Fruit fly (Drosophila melanogaster): Measurements from ENCODE around the gene NimC4.

Gene NimC4

dm6 chr2L:14022130-14022735 lies 25.1 kb upstream of the NimC4 start (continued):
- peak; percentile 92 for TF ChIP-seq E2f1 (GFP tag; IDR thresholded peaks at IDR 0.05)
- peak; percentile 89 for TF ChIP-seq ttk (GFP tag; IDR thresholded peaks at IDR 0.05)
- peak; percentile 79 for TF ChIP-seq H15 (GFP tag; IDR thresholded peaks at IDR 0.05)
- no peak for TF ChIP-seq vfl (GFP tag; optimal IDR thresholded peaks at IDR 0.05)
- TF ChIP-seq tx (GFP tag; optimal IDR thresholded peaks at IDR 0.05), result peak; percentile 39
- peak; percentile 85 for TF ChIP-seq CG2202 (tag; optimal IDR thresholded peaks at IDR 0.05)
- peak; percentile 96 for TF ChIP-seq Dek (tag; optimal IDR thresholded peaks at IDR 0.05)
- TF ChIP-seq ERR (GFP tag; optimal IDR thresholded peaks at IDR 0.05), result peak; percentile 10
- peak; percentile 93 for TF ChIP-seq Blimp-1 (GFP tag; optimal IDR thresholded peaks at IDR 0.05)
- TF ChIP-seq Trl (optimal IDR thresholded peaks at IDR 0.05), result no peak
- TF ChIP-seq Trl (GFP tag; optimal IDR thresholded peaks at IDR 0.05), result no peak
- TF ChIP-seq CG11093 (GFP tag; IDR thresholded peaks at IDR 0.05), result peak; percentile 89
- peak; percentile 54 for TF ChIP-seq schlank (tag; optimal IDR thresholded peaks at IDR 0.05)
- peak; percentile 80 for TF ChIP-seq CG30020 (tag; optimal IDR thresholded peaks at IDR 0.05)
- peak; percentile 91 for TF ChIP-seq rib (GFP tag; IDR thresholded peaks at IDR 0.05)
- TF ChIP-seq scrt (GFP tag; optimal IDR thresholded peaks at IDR 0.05), result peak; percentile 91
- no peak for TF ChIP-seq CG8478 (optimal IDR thresholded peaks at IDR 0.05)
- peak; percentile 95 for TF ChIP-seq CG18599 (GFP tag; optimal IDR thresholded peaks at IDR 0.05)
- TF ChIP-seq CG15073 (GFP tag; optimal IDR thresholded peaks at IDR 0.05), result peak; percentile 99
- TF ChIP-seq CG7745 (tag; optimal IDR thresholded peaks at IDR 0.05), result peak; percentile 56
- peak; percentile 30 for TF ChIP-seq CG1647 (GFP tag; optimal IDR thresholded peaks at IDR 0.05)
- peak; percentile 90 for TF ChIP-seq Fer2 (tag; optimal IDR thresholded peaks at IDR 0.05)
- TF ChIP-seq CG10462 (GFP tag; optimal IDR thresholded peaks at IDR 0.05), result peak; percentile 57
- TF ChIP-seq CG4360 (GFP tag; IDR thresholded peaks at IDR 0.05), result peak; percentile 95
- peak; percentile 89 for TF ChIP-seq CG30403 (GFP tag; optimal IDR thresholded peaks at IDR 0.05)
- TF ChIP-seq H2.0 (GFP tag; IDR thresholded peaks at IDR 0.05), result peak; percentile 87
- TF ChIP-seq CG10431 (GFP tag; optimal IDR thresholded peaks at IDR 0.05), result peak; percentile 75
- TF ChIP-seq Lhr (GFP tag; optimal IDR thresholded peaks at IDR 0.05), result peak; percentile 62
- TF ChIP-seq kni (GFP tag; optimal IDR thresholded peaks at IDR 0.05), result no peak
- no peak; the same call in none of the 2 replicates for TF ChIP-seq toy (GFP tag; IDR thresholded peaks at IDR 0.05)
- TF ChIP-seq CG4730 (GFP tag; IDR thresholded peaks at IDR 0.05), result peak; percentile 88
- TF ChIP-seq CG33557 (GFP tag; optimal IDR thresholded peaks at IDR 0.05), result peak; percentile 93
- peak; percentile 94 for TF ChIP-seq nerfin-1 (tag; optimal IDR thresholded peaks at IDR 0.05)
- TF ChIP-seq HLH3B (GFP tag; IDR thresholded peaks at IDR 0.05), result peak; percentile 91
- peak; percentile 83 for TF ChIP-seq CG6272 (GFP tag; IDR thresholded peaks at IDR 0.05)
- peak; percentile 72 for TF ChIP-seq CG7271 (tag; optimal IDR thresholded peaks at IDR 0.05)
- peak; percentile 97 for TF ChIP-seq dysf (GFP tag; IDR thresholded peaks at IDR 0.05)
- no peak for TF ChIP-seq Mad (GFP tag; optimal IDR thresholded peaks at IDR 0.05)
- no peak for TF ChIP-seq knrl (GFP tag; IDR thresholded peaks at IDR 0.05; ENCODE audit: partially characterized antibody)
- peak; percentile 58; the same call in 1 of the 2 replicates for TF ChIP-seq ham (GFP tag; IDR thresholded peaks at IDR 0.05)
- no peak for TF ChIP-seq CG8089 (GFP tag; optimal IDR thresholded peaks at IDR 0.05)
- peak; percentile 63 for TF ChIP-seq Lim3 (GFP tag; IDR thresholded peaks at IDR 0.05)
- TF ChIP-seq slou (GFP tag; optimal IDR thresholded peaks at IDR 0.05), result peak; percentile 36
- peak; percentile 61 for TF ChIP-seq lilli (GFP tag; optimal IDR thresholded peaks at IDR 0.05)
- TF ChIP-seq CG4820 (GFP tag; optimal IDR thresholded peaks at IDR 0.05), result peak; percentile 73
- peak; percentile 12 for TF ChIP-seq en (GFP tag; optimal IDR thresholded peaks at IDR 0.05)
- TF ChIP-seq Hmr (GFP tag; optimal IDR thresholded peaks at IDR 0.05), result peak; percentile 95
- no peak for TF ChIP-seq CG31365 (tag; optimal IDR thresholded peaks at IDR 0.05)
- TF ChIP-seq CG2875 (GFP tag; optimal IDR thresholded peaks at IDR 0.05), result peak; percentile 92
- TF ChIP-seq sd (tag; optimal IDR thresholded peaks at IDR 0.05), result peak; percentile 99
- TF ChIP-seq gsb-n (tag; optimal IDR thresholded peaks at IDR 0.05), result peak; percentile 95
